Worm (Caenorhabditis elegans): ENCODE measurements around the gene gna-1.

DNA sequence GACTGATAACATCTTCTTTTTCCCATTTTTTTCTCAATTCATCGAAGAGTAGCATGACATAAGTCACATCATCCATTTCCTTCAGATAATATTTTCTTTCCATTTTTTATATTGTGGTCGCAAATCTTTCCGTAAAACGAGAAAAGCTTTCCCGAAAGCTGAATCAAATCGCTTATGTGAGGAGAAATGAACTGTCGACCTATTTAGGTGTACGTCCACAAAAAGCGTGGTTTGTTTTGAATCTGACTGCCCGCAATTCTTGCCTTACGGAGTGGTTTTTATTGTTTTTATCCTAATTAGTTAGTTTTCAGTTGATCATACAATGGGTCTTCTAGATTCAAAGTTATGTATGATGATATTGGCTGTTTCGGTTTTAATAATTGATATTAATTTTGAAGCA, 38.3 kb upstream of the gna-1 start, which contains the start of gene ttll-15:
- no peak for TF ChIP-seq unc-62 (GFP tag; optimal IDR thresholded peaks at IDR 0.05)
- TF ChIP-seq lsy-2 (tag; optimal IDR thresholded peaks at IDR 0.05), result no peak
- TF ChIP-seq nhr-237 (tag; optimal IDR thresholded peaks at IDR 0.05), result no peak
- no peak for TF ChIP-seq nhr-28 (tag; optimal IDR thresholded peaks at IDR 0.05)
- no peak for TF ChIP-seq pha-4 (tag; optimal IDR thresholded peaks at IDR 0.05)
- no peak for TF ChIP-seq unc-39 (tag; optimal IDR thresholded peaks at IDR 0.05)
- TF ChIP-seq elt-1 (tag; optimal IDR thresholded peaks at IDR 0.05; ENCODE audit: borderline replicate concordance, insufficient read depth), result no peak
- no peak for TF ChIP-seq ztf-11 (tag; optimal IDR thresholded peaks at IDR 0.05)
- TF ChIP-seq blmp-1 (tag; optimal IDR thresholded peaks at IDR 0.05), result no peak
- TF ChIP-seq ces-1 (GFP tag; optimal IDR thresholded peaks at IDR 0.05), result no peak
- TF ChIP-seq unc-120 (tag; optimal IDR thresholded peaks at IDR 0.05; ENCODE audit: poor library complexity, severe bottlenecking), result no peak
